Worm (Caenorhabditis elegans): ENCODE data around the gene Y82E9BL.3.

DNA sequence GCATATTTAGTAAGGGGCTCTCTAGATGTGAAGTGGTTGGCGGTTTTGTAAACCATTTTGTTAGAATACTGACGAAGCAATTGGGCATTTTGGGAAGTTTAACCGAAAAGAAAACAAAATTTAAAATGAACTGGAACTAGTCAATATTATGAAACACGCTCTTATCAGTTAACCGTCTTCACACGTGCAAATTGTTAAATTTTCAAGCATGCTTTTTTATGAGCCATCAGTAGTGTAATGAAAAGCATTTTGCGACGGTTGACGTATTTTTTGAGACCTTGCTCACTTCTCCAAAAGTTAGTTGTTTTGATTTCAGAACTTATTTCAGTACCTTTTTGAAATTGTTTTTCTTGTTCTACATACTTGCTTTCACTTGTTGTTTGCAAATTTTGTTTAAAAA lies 1.3 kb downstream of the Y82E9BL.3 start, which contains the start of gene fbxa-25:
- TF ChIP-seq him-1 (tag; optimal IDR thresholded peaks at IDR 0.05), result no peak
- no peak for TF ChIP-seq dao-5 (tag; optimal IDR thresholded peaks at IDR 0.05)

All from whole organism, L4/young adult.